Fruit fly (Drosophila melanogaster) whole organism, embryonic: ENCODE data around the gene trk.

ENCODE experiments used
- BtbVII ChIP-seq: fragments of 200-800 bp; sonication (Bioruptor generic); optimal IDR thresholded peaks from 3 replicates; lab custom pipeline; 2017; ENCODE audit warnings: missing biosample characterization, mild to moderate bottlenecking, missing genetic modification characterization
- C15 ChIP-seq: fragments of 200-800 bp; sonication (Bioruptor generic); IDR thresholded peaks from 3 replicates; pipeline ENCODE4 v1.3.6; 2022; ENCODE audit warnings: missing biosample characterization, missing genetic modification characterization
- CG11085 ChIP-seq: fragments of 200-800 bp; sonication (Bioruptor generic); IDR thresholded peaks from 2 replicates; pipeline ENCODE4 v1.3.6; 2022; ENCODE audit warnings: missing biosample characterization, missing genetic modification characterization
- CG11696 ChIP-seq: fragments of 200-800 bp; sonication (Bioruptor generic); IDR thresholded peaks from 2 replicates; pipeline ENCODE4 v1.3.6; 2022; ENCODE audit warnings: missing biosample characterization, missing genetic modification characterization
- CG12071 ChIP-seq: fragments of 200-800 bp; sonication (Bioruptor generic); optimal IDR thresholded peaks from 3 replicates; lab custom pipeline; 2018; ENCODE audit warnings: missing biosample characterization, mild to moderate bottlenecking, missing genetic modification characterization
- CG12744 ChIP-seq: fragments of 200-800 bp; sonication (Bioruptor generic); optimal IDR thresholded peaks from 2 replicates; lab custom pipeline; 2016; ENCODE audit warnings: missing biosample characterization, missing genetic modification characterization
- CG14710 ChIP-seq: fragments of 200-800 bp; sonication (Bioruptor generic); optimal IDR thresholded peaks from 3 replicates; lab custom pipeline; 2019; ENCODE audit warnings: missing biosample characterization, mild to moderate bottlenecking, missing genetic modification characterization, moderate library complexity
- CG2678 ChIP-seq: fragments of 200-800 bp; sonication (Bioruptor generic); optimal IDR thresholded peaks from 3 replicates; lab custom pipeline; 2019; ENCODE audit warnings: missing biosample characterization, mild to moderate bottlenecking, missing genetic modification characterization, moderate library complexity
- CG34224 ChIP-seq: fragments of 200-800 bp; sonication (Bioruptor generic); IDR thresholded peaks from 3 replicates; pipeline ENCODE4 v1.3.6; 2022; ENCODE audit warnings: missing biosample characterization, missing genetic modification characterization; ENCODE audit not compliant: partially characterized antibody
- CG34376 ChIP-seq: fragments of 200-800 bp; sonication (Bioruptor generic); optimal IDR thresholded peaks from 2 replicates; lab custom pipeline; 2018; ENCODE audit warnings: missing biosample characterization, mild to moderate bottlenecking, missing genetic modification characterization
- CG4617 ChIP-seq: fragments of 200-800 bp; sonication (Bioruptor generic); optimal IDR thresholded peaks from 3 replicates; lab custom pipeline; 2016; ENCODE audit warnings: missing biosample characterization, missing genetic modification characterization, borderline replicate concordance
- CG7271 ChIP-seq: fragments of 200-800 bp; sonication (Bioruptor generic); optimal IDR thresholded peaks from 2 replicates; lab custom pipeline; 2018; ENCODE audit warnings: missing biosample characterization, mild to moderate bottlenecking, missing genetic modification characterization, moderate library complexity
- CG8388 ChIP-seq: fragments of 200-800 bp; sonication (Bioruptor generic); optimal IDR thresholded peaks from 2 replicates; lab custom pipeline; 2019; ENCODE audit warnings: missing biosample characterization, mild to moderate bottlenecking, missing genetic modification characterization, moderate library complexity
- CG9727 ChIP-seq: fragments of 200-800 bp; sonication (Bioruptor generic); optimal IDR thresholded peaks from 3 replicates; lab custom pipeline; 2017; ENCODE audit warnings: missing biosample characterization, mild to moderate bottlenecking, missing genetic modification characterization
- Dbx ChIP-seq: fragments of 200-800 bp; sonication (Bioruptor generic); IDR thresholded peaks from 3 replicates; pipeline ENCODE4 v1.3.6; 2022; ENCODE audit warnings: missing biosample characterization, missing genetic modification characterization
- Elba2 ChIP-seq: fragments of 200-800 bp; sonication (Bioruptor generic); optimal IDR thresholded peaks from 3 replicates; lab custom pipeline; 2016; ENCODE audit warnings: missing biosample characterization, missing genetic modification characterization
- Ets65A ChIP-seq: fragments of 200-800 bp; sonication (Bioruptor generic); peaks from one replicate; lab custom pipeline; 2016; ENCODE audit warnings: missing biosample characterization, missing genetic modification characterization
- Max ChIP-seq: fragments of 200-800 bp; sonication (Bioruptor generic); optimal IDR thresholded peaks from 2 replicates; lab custom pipeline; 2016; ENCODE audit warnings: missing biosample characterization, mild to moderate bottlenecking, missing genetic modification characterization
- Med ChIP-seq: fragments of 200-800 bp; sonication (Bioruptor generic); peaks from one replicate; lab custom pipeline; 2016; ENCODE audit warnings: missing biosample characterization, missing genetic modification characterization, mild to moderate bottlenecking, inconsistent platforms, moderate library complexity
- NC2β ChIP-seq: fragments of 200-800 bp; sonication (Bioruptor generic); optimal IDR thresholded peaks from 2 replicates; lab custom pipeline; 2016; ENCODE audit warnings: missing biosample characterization, missing genetic modification characterization
- Ssrp ChIP-seq: fragments of 200-800 bp; sonication (Bioruptor generic); optimal IDR thresholded peaks from 2 replicates; lab custom pipeline; 2018; ENCODE audit warnings: missing biosample characterization, mild to moderate bottlenecking, missing genetic modification characterization, moderate library complexity
- ac ChIP-seq: fragments of 200-800 bp; sonication (Bioruptor generic); optimal IDR thresholded peaks from 3 replicates; lab custom pipeline; 2017; ENCODE audit warnings: missing biosample characterization, mild to moderate bottlenecking, missing genetic modification characterization
- aop ChIP-seq: fragments of 200-800 bp; sonication (Bioruptor generic); IDR thresholded peaks from 2 replicates; pipeline ENCODE4 v1.3.6; 2022; ENCODE audit warnings: missing biosample characterization, missing genetic modification characterization
- br ChIP-seq: fragments of >200 bp; optimal IDR thresholded peaks from 2 replicates; lab custom pipeline; 2017
- crc ChIP-seq: fragments of 200-800 bp; sonication (Bioruptor generic); optimal IDR thresholded peaks from 2 replicates; lab custom pipeline; 2016; ENCODE audit warnings: missing biosample characterization, missing genetic modification characterization
- da ChIP-seq: fragments of 200-800 bp; sonication (Bioruptor generic); optimal IDR thresholded peaks from 2 replicates; lab custom pipeline; 2016; ENCODE audit warnings: missing biosample characterization, missing genetic modification characterization
- dm ChIP-seq: fragments of 200-800 bp; sonication (Bioruptor generic); optimal IDR thresholded peaks from 3 replicates; lab custom pipeline; 2016; ENCODE audit warnings: missing biosample characterization, missing genetic modification characterization
- dmrt11E ChIP-seq: fragments of 200-800 bp; sonication (Bioruptor generic); optimal IDR thresholded peaks from 3 replicates; lab custom pipeline; 2018; ENCODE audit warnings: missing biosample characterization, mild to moderate bottlenecking, missing genetic modification characterization, moderate library complexity
- en ChIP-seq: fragments of 200-800 bp; sonication (Bioruptor generic); optimal IDR thresholded peaks from 2 replicates; lab custom pipeline; 2016; ENCODE audit warnings: missing biosample characterization, missing genetic modification characterization
- eve ChIP-seq, 2 experiments: fragments of >200 bp; optimal IDR thresholded peaks; 2 replicates each; lab custom pipeline; 2017; ENCODE audit warnings: missing biosample characterization in 2 of 2, missing genetic modification characterization in 2 of 2
- ftz-f1 ChIP-seq: fragments of 200-800 bp; sonication (Bioruptor generic); optimal IDR thresholded peaks from 2 replicates; lab custom pipeline; 2016; ENCODE audit warnings: missing biosample characterization, missing genetic modification characterization
- ind ChIP-seq: fragments of 200-800 bp; sonication (Bioruptor generic); optimal IDR thresholded peaks from 3 replicates; lab custom pipeline; 2016; ENCODE audit warnings: missing biosample characterization, missing genetic modification characterization
- ken ChIP-seq: fragments of 200-800 bp; sonication (Bioruptor generic); IDR thresholded peaks from 3 replicates; pipeline ENCODE4 v1.3.6; 2022; ENCODE audit warnings: missing biosample characterization, missing genetic modification characterization
- lbe ChIP-seq: fragments of 200-800 bp; sonication (Bioruptor generic); optimal IDR thresholded peaks from 2 replicates; lab custom pipeline; 2016; ENCODE audit warnings: missing biosample characterization, mild to moderate bottlenecking, missing genetic modification characterization
- lola ChIP-seq, 3 experiments: fragments of >200 bp in 2 of 3; fragments of 200-800 bp in 1 of 3; sonication (Bioruptor generic) in 1 of 3; optimal IDR thresholded peaks; 2 replicates each; lab custom pipeline; 2017 to 2019; ENCODE audit warnings: missing biosample characterization in 3 of 3, missing genetic modification characterization in 3 of 3, mild to moderate bottlenecking in 1 of 3, moderate library complexity in 1 of 3
- mld ChIP-seq: fragments of 200-800 bp; sonication (Bioruptor generic); IDR thresholded peaks from 3 replicates; pipeline ENCODE4 v1.3.6; 2022; ENCODE audit warnings: missing biosample characterization, missing genetic modification characterization; ENCODE audit not compliant: partially characterized antibody
- scrt ChIP-seq: fragments of 200-800 bp; sonication (Bioruptor generic); optimal IDR thresholded peaks from 2 replicates; lab custom pipeline; 2018; ENCODE audit warnings: missing biosample characterization, mild to moderate bottlenecking, missing genetic modification characterization, moderate library complexity
- sens-2 ChIP-seq: fragments of 200-800 bp; sonication (Bioruptor generic); IDR thresholded peaks from 2 replicates; pipeline ENCODE4 v1.3.6; 2022; ENCODE audit warnings: missing biosample characterization, missing genetic modification characterization
- wdn ChIP-seq: fragments of 200-800 bp; sonication (Bioruptor generic); IDR thresholded peaks from 2 replicates; pipeline ENCODE4 v1.3.6; 2022; ENCODE audit warnings: missing biosample characterization, missing genetic modification characterization
- z ChIP-seq: fragments of 200-800 bp; sonication (Bioruptor generic); IDR thresholded peaks from 3 replicates; pipeline ENCODE4 v1.3.6; 2022; ENCODE audit warnings: missing biosample characterization, missing genetic modification characterization
- zfh2 ChIP-seq: fragments of 200-800 bp; sonication (Bioruptor generic); optimal IDR thresholded peaks from 2 replicates; lab custom pipeline; 2016; ENCODE audit warnings: missing biosample characterization, missing genetic modification characterization

The trk gene

DNA sequence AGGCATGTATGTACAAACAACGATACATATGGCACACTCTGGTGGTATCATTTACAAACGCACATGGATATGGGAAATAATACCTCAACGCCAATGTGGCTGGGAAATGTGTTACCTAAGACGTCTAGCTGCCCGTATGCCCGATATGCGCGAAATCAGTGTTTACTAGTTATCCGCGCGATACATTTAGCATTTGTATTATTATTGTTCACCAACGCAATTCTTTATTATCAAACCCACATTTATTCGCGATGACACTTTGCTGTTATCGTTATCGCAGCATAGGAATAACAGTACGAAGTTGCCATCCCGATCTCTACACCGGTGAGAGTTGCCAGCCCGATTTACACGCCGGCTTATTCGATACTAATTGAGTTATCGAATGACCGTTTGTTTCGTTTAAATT lies 25.3 kb downstream of the trk start, which contains the start of gene chico (continued):
- TF ChIP-seq Ssrp (tag; lab: Kevin White, UChicago) (no peak), CG4617 (peak; percentile 63), en (no peak), CG11696 (GFP tag; lab: Robert Waterston, UW) (no peak), Dbx (GFP tag; lab: Robert Waterston, UW) (peak; percentile 22; the same call in 1 of the 3 replicates), mld (GFP tag; lab: Robert Waterston, UW) (no peak), BtbVII (GFP tag; lab: Kevin White, UChicago) (no peak), crc (no peak), CG2678 (no peak), z (GFP tag; lab: Robert Waterston, UW) (no peak), da (GFP tag; lab: Kevin White, UChicago) (no peak), CG14710 (tag; lab: Kevin White, UChicago) (peak; percentile 67), CG12071 (GFP tag; lab: Kevin White, UChicago) (no peak), lbe (GFP tag; lab: Kevin White, UChicago) (no peak), Elba2 (GFP tag; lab: Kevin White, UChicago) (no peak), dm (GFP tag; lab: Kevin White, UChicago) (peak; percentile 48), sens-2 (GFP tag; lab: Robert Waterston, UW) (no peak), ken (GFP tag; lab: Robert Waterston, UW) (no peak), scrt (GFP tag; lab: Kevin White, UChicago) (no peak), CG9727 (GFP tag; lab: Kevin White, UChicago) (no peak), zfh2 (no peak), eve (GFP tag; optimal IDR thresholded peaks at IDR 0.05; lab: Kevin White, UChicago) (peak in 1 of 2 experiments; percentile 76), CG12744 (GFP tag; lab: Kevin White, UChicago) (no peak), CG34376 (GFP tag; lab: Kevin White, UChicago) (peak; percentile 63), C15 (GFP tag; lab: Robert Waterston, UW) (no peak), ind (no peak), Ets65A (GFP tag; lab: Kevin White, UChicago) (no peak), CG7271 (tag; lab: Kevin White, UChicago) (no peak), Max (GFP tag; lab: Kevin White, UChicago) (peak; percentile 23), Med (peak; percentile 83), CG34224 (GFP tag; lab: Robert Waterston, UW) (peak; percentile 56), aop (GFP tag; lab: Robert Waterston, UW) (no peak), lola (GFP tag; optimal IDR thresholded peaks at IDR 0.05; lab: Kevin White, UChicago) (no peak), CG11085 (GFP tag; lab: Robert Waterston, UW) (no peak), dmrt11E (tag; lab: Kevin White, UChicago) (no peak), CG8388 (GFP tag; lab: Kevin White, UChicago) (no peak), ftz-f1 (GFP tag; lab: Kevin White, UChicago) (no peak), ac (GFP tag; lab: Kevin White, UChicago) (no peak), NC2β (GFP tag; lab: Kevin White, UChicago) (peak; percentile 15), br (lab: Kevin White, UChicago) (no peak), wdn (no peak)
